Worm (Caenorhabditis elegans): ENCODE data around the gene T14G10.8.

- TF ChIP-seq lsy-2 (tag; optimal IDR thresholded peaks at IDR 0.05): no peak
- no peak for TF ChIP-seq fos-1 (tag; optimal IDR thresholded peaks at IDR 0.05)
- no peak for TF ChIP-seq nhr-11 (tag; optimal IDR thresholded peaks at IDR 0.05)
- TF ChIP-seq nhr-237 (tag; optimal IDR thresholded peaks at IDR 0.05): no peak
- no peak for TF ChIP-seq nhr-12 (tag; optimal IDR thresholded peaks at IDR 0.05)
- TF ChIP-seq lin-39 (tag; optimal IDR thresholded peaks at IDR 0.05): no peak
- no peak for TF ChIP-seq dmd-4 (tag; optimal IDR thresholded peaks at IDR 0.05)
Observed at ce11 chrIV:10141930-10142505, 4.8 kb downstream of the T14G10.8 start, which contains the start of the genes gst-2, gst-4 and dhs-12.

All from whole organism, L2 larva.